Fruit fly (Drosophila melanogaster) whole organism, prepupa: Measurements from ENCODE around the gene nAChRalpha6.
A peak's percentile ranks its signal among the peaks of the same experiment; 100 is the strongest.

ENCODE experiments used
- Blimp-1 ChIP-seq: fragments of 200-800 bp; sonication (Bioruptor generic); optimal IDR thresholded peaks from 3 replicates; lab custom pipeline; 2017; ENCODE audit warnings: missing biosample characterization, missing genetic modification characterization, mild to moderate bottlenecking, moderate library complexity, missing genetic modification reagents
- CG10669 ChIP-seq: fragments of 200-800 bp; sonication (Bioruptor generic); optimal IDR thresholded peaks from 3 replicates; lab custom pipeline; 2018; ENCODE audit warnings: missing biosample characterization, mild to moderate bottlenecking, missing genetic modification characterization, moderate library complexity
- CG11762 ChIP-seq: fragments of 200-800 bp; sonication (Bioruptor generic); optimal IDR thresholded peaks from 3 replicates; lab custom pipeline; 2016; ENCODE audit warnings: missing biosample characterization, missing genetic modification characterization; ENCODE audit not compliant: insufficient read depth
- CG15336 ChIP-seq: fragments of 200-800 bp; sonication (Bioruptor generic); IDR thresholded peaks from 2 replicates; pipeline ENCODE4 v1.3.6; 2022; ENCODE audit warnings: missing biosample characterization, missing genetic modification characterization
- CG16779 ChIP-seq: fragments of 200-800 bp; sonication (Bioruptor generic); optimal IDR thresholded peaks from 3 replicates; lab custom pipeline; 2017; ENCODE audit warnings: missing biosample characterization, mild to moderate bottlenecking, missing genetic modification characterization
- CG32006 ChIP-seq: fragments of 200-800 bp; sonication (Bioruptor generic); optimal IDR thresholded peaks from 3 replicates; lab custom pipeline; 2017; ENCODE audit warnings: missing biosample characterization, mild to moderate bottlenecking, missing genetic modification characterization
- CG34406 ChIP-seq: fragments of 200-800 bp; sonication (Bioruptor generic); optimal IDR thresholded peaks from 3 replicates; lab custom pipeline; 2016; ENCODE audit warnings: missing biosample characterization, missing genetic modification characterization
- CG3919 ChIP-seq: fragments of 200-800 bp; sonication (Bioruptor generic); optimal IDR thresholded peaks from 3 replicates; lab custom pipeline; 2016; ENCODE audit warnings: missing biosample characterization, missing genetic modification characterization
- CG4318 ChIP-seq: fragments of 200-800 bp; sonication (Bioruptor generic); optimal IDR thresholded peaks from 3 replicates; lab custom pipeline; 2017; ENCODE audit warnings: missing biosample characterization, mild to moderate bottlenecking, missing genetic modification characterization
- CG6163 ChIP-seq: fragments of 200-800 bp; sonication (Bioruptor generic); IDR thresholded peaks from 3 replicates; pipeline ENCODE4 v1.3.6; 2022; ENCODE audit warnings: missing biosample characterization, missing genetic modification characterization
- CG6276 ChIP-seq: fragments of 200-800 bp; sonication (Bioruptor generic); optimal IDR thresholded peaks from 2 replicates; lab custom pipeline; 2017; ENCODE audit warnings: missing biosample characterization, mild to moderate bottlenecking, missing genetic modification characterization
- CG6792 ChIP-seq: fragments of 200-800 bp; sonication (Bioruptor generic); optimal IDR thresholded peaks from 3 replicates; lab custom pipeline; 2016; ENCODE audit warnings: missing biosample characterization, missing genetic modification characterization
- CG6808 ChIP-seq: fragments of 200-800 bp; sonication (Bioruptor generic); optimal IDR thresholded peaks from 3 replicates; lab custom pipeline; 2017; ENCODE audit warnings: missing biosample characterization, missing genetic modification characterization, mild to moderate bottlenecking, moderate library complexity, missing genetic modification reagents
- CG7368 ChIP-seq: fragments of 200-800 bp; sonication (Bioruptor generic); optimal IDR thresholded peaks from 3 replicates; lab custom pipeline; 2016; ENCODE audit warnings: missing biosample characterization, missing genetic modification characterization
- CG8319 ChIP-seq: fragments of 200-800 bp; sonication (Bioruptor generic); optimal IDR thresholded peaks from 3 replicates; lab custom pipeline; 2016; ENCODE audit warnings: missing biosample characterization, missing genetic modification characterization
- CG8632 ChIP-seq: fragments of 200-800 bp; sonication (Bioruptor generic); optimal IDR thresholded peaks from 3 replicates; lab custom pipeline; 2016; ENCODE audit warnings: missing biosample characterization, missing genetic modification characterization
- CG9139 ChIP-seq: fragments of 200-800 bp; sonication (Bioruptor generic); optimal IDR thresholded peaks from 3 replicates; lab custom pipeline; 2017; ENCODE audit warnings: missing biosample characterization, mild to moderate bottlenecking, missing genetic modification characterization
- Eip75B ChIP-seq: fragments of 200-800 bp; sonication (Bioruptor generic); optimal IDR thresholded peaks from 3 replicates; lab custom pipeline; 2016; ENCODE audit warnings: missing biosample characterization, missing genetic modification characterization
- Eip78C ChIP-seq: fragments of 200-800 bp; sonication (Bioruptor generic); peaks from one replicate; lab custom pipeline; 2016; ENCODE audit warnings: missing biosample characterization, missing genetic modification characterization
- Eip93F ChIP-seq: fragments of 200-800 bp; sonication (Bioruptor generic); optimal IDR thresholded peaks from 2 replicates; lab custom pipeline; 2016; ENCODE audit warnings: missing biosample characterization, mild to moderate bottlenecking, missing genetic modification characterization
- Ets21C ChIP-seq: fragments of 200-800 bp; sonication (Bioruptor generic); optimal IDR thresholded peaks from 3 replicates; lab custom pipeline; 2016; ENCODE audit warnings: missing biosample characterization, missing genetic modification characterization
- Ets96B ChIP-seq: fragments of 200-800 bp; optimal IDR thresholded peaks from 2 replicates; lab custom pipeline; 2019; ENCODE audit warnings: missing biosample characterization, mild to moderate bottlenecking, missing genetic modification characterization, moderate library complexity
- Hr38 ChIP-seq: sonication (Bioruptor generic); optimal IDR thresholded peaks from 2 replicates; lab custom pipeline; 2016; ENCODE audit warnings: missing biosample characterization, missing genetic modification characterization
- Hr4 ChIP-seq: fragments of 200-800 bp; sonication (Bioruptor generic); optimal IDR thresholded peaks from 3 replicates; lab custom pipeline; 2016; ENCODE audit warnings: missing biosample characterization, missing genetic modification characterization
- OdsH ChIP-seq: fragments of 200-800 bp; sonication (Bioruptor generic); optimal IDR thresholded peaks from 3 replicates; lab custom pipeline; 2016; ENCODE audit warnings: missing biosample characterization, missing genetic modification characterization
- Smox ChIP-seq: fragments of 200-800 bp; sonication (Bioruptor generic); optimal IDR thresholded peaks from 3 replicates; lab custom pipeline; 2016; ENCODE audit warnings: missing biosample characterization, missing genetic modification characterization
- Sox102F ChIP-seq: fragments of 200-800 bp; sonication (Bioruptor generic); optimal IDR thresholded peaks from 2 replicates; lab custom pipeline; 2016; ENCODE audit warnings: missing biosample characterization, mild to moderate bottlenecking, missing genetic modification characterization
- achi ChIP-seq: fragments of 200-800 bp; sonication (Bioruptor generic); optimal IDR thresholded peaks from 3 replicates; lab custom pipeline; 2016; ENCODE audit warnings: missing biosample characterization, missing genetic modification characterization
- acj6 ChIP-seq: fragments of 200-800 bp; sonication (Bioruptor generic); optimal IDR thresholded peaks from 3 replicates; lab custom pipeline; 2016; ENCODE audit warnings: missing biosample characterization, missing genetic modification characterization
- dsx ChIP-seq: fragments of 200-800 bp; optimal IDR thresholded peaks from 3 replicates; lab custom pipeline; 2019; ENCODE audit warnings: missing biosample characterization, mild to moderate bottlenecking, missing genetic modification characterization, moderate library complexity; ENCODE audit not compliant: poor library complexity, severe bottlenecking
- fd59A ChIP-seq: fragments of 200-800 bp; sonication (Bioruptor generic); optimal IDR thresholded peaks from 2 replicates; lab custom pipeline; 2017; ENCODE audit warnings: missing biosample characterization, mild to moderate bottlenecking, missing genetic modification characterization, missing genetic modification reagents
- fd85E ChIP-seq: fragments of 200-800 bp; sonication (Bioruptor generic); optimal IDR thresholded peaks from 3 replicates; lab custom pipeline; 2016; ENCODE audit warnings: missing biosample characterization, missing genetic modification characterization
- fkh ChIP-seq: fragments of 200-800 bp; sonication (Bioruptor generic); optimal IDR thresholded peaks from 3 replicates; lab custom pipeline; 2017; ENCODE audit warnings: missing biosample characterization, mild to moderate bottlenecking, missing genetic modification characterization, moderate library complexity
- lz ChIP-seq: fragments of 200-800 bp; sonication (Bioruptor generic); optimal IDR thresholded peaks from 3 replicates; lab custom pipeline; 2016; ENCODE audit warnings: missing biosample characterization, missing genetic modification characterization
- pdm3 ChIP-seq: fragments of 200-800 bp; sonication (Bioruptor generic); optimal IDR thresholded peaks from 3 replicates; lab custom pipeline; 2016; ENCODE audit warnings: missing biosample characterization, missing genetic modification characterization
- salr ChIP-seq, 2 experiments: fragments of 200-800 bp; sonication (Bioruptor generic); optimal IDR thresholded peaks; 3 replicates each; lab custom pipeline; 2016 to 2018; ENCODE audit warnings: missing biosample characterization in 2 of 2, missing genetic modification characterization in 2 of 2, mild to moderate bottlenecking in 1 of 2
- spab ChIP-seq: fragments of 200-800 bp; sonication (Bioruptor generic); optimal IDR thresholded peaks from 2 replicates; lab custom pipeline; 2017; ENCODE audit warnings: missing biosample characterization, mild to moderate bottlenecking, missing genetic modification characterization, missing genetic modification reagents
- ss ChIP-seq, 2 experiments: fragments of 200-800 bp; sonication (Bioruptor generic); optimal IDR thresholded peaks; 2 replicates in 1 of 2; 3 replicates in 1 of 2; lab custom pipeline; 2017 to 2018; ENCODE audit warnings: mild to moderate bottlenecking in 2 of 2, missing biosample characterization in 2 of 2, missing genetic modification characterization in 2 of 2, moderate library complexity in 1 of 2
- svp ChIP-seq: fragments of 200-800 bp; sonication (Bioruptor generic); peaks from one replicate; lab custom pipeline; 2016; ENCODE audit warnings: missing biosample characterization, missing genetic modification characterization
- topi ChIP-seq: fragments of 200-800 bp; sonication (Bioruptor generic); optimal IDR thresholded peaks from 3 replicates; lab custom pipeline; 2016; ENCODE audit warnings: missing biosample characterization, missing genetic modification characterization

Gene nAChRalpha6

DNA sequence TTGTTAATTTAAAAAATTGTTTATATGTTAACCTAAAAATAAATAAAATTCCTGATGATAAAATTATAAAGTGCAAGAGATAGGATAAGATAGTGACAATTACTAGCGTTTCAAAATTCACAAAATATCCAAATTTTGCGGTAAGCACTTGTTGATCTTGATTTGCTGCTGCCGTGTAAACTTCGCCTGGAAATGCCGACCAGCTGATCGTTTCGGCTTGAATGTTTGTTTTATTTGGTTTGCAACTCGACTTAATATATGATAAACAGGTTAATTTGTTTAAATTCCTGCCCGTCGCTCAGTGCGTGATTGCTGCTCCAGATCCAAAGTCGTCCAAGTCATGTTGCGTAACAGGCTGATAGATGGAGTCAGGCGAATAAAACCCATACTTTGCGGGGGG lies 35.4 kb upstream of the nAChRalpha6 start, which contains the start of gene CG4592 (continued):
- TF ChIP-seq Blimp-1 (GFP tag; lab: Kevin White, UChicago) (peak; percentile 36), CG6808 (peak; percentile 62), CG6792 (GFP tag; lab: Kevin White, UChicago) (peak; percentile 69), Hr38 (GFP tag; lab: Kevin White, UChicago) (no peak), CG8632 (GFP tag; lab: Kevin White, UChicago) (peak; percentile 70), CG8319 (GFP tag; lab: Kevin White, UChicago) (peak; percentile 5), salr (GFP tag; optimal IDR thresholded peaks at IDR 0.05; lab: Kevin White, UChicago) (peak in 1 of 2 experiments; percentile 68), CG6276 (GFP tag; lab: Kevin White, UChicago) (peak; percentile 60)
- TF ChIP-seq, all 60 proteins: peak for 49

DNA sequence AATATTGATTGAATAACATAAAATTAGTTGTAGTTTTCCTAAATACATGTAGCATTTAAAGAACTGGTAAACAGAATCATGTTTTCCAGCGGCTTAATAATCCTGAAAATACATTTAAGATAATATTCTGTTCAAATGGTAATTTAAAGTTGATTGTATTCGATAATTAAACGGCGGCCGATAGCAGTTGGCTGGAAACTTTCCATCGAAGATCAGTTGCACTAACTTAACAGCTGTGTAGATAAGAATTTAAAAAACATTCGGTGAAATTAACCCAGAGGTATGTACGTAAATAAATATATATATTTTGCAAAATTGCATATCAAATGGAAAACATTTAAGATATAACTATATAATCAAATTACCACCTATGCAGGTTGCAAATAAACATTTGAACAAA lies 33.9 kb upstream of the nAChRalpha6 start, which contains the start of gene CG4594:
CG4594 (plus strand) TSS at position 212 of the 400 bp plus-strand sequence.
- TF ChIP-seq ss (GFP tag; optimal IDR thresholded peaks at IDR 0.05; lab: Kevin White, UChicago) (no peak), svp (GFP tag; lab: Kevin White, UChicago) (peak; percentile 46), CG3919 (GFP tag; lab: Kevin White, UChicago) (no peak), CG32006 (GFP tag; lab: Kevin White, UChicago) (no peak)

DNA sequence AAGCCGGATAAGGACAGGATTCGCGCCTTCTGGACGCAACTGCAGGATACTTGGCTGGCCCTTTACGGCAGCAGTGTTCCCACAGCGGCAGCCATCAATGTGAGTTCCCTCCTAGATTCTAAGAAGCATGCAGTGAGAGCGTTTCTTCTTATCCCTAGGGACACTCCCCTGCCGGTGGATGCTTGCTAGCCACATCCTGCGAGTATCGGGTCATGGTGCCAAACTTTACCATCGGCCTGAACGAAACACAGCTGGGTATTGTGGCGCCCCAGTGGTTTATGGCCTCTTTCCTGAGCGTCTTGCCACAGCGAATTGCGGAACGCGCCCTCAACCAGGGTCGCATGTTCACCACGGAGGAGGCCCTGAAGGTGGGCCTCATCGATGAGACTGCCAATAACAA lies 33.2 kb upstream of the nAChRalpha6 start:
- no peak for TF ChIP-seq CG34406 (GFP tag; lab: Kevin White, UChicago)
- no peak for TF ChIP-seq Eip93F (GFP tag; lab: Kevin White, UChicago)
- TF ChIP-seq fd59A (GFP tag; lab: Kevin White, UChicago): no peak
- TF ChIP-seq fd85E (GFP tag; lab: Kevin White, UChicago): no peak
- TF ChIP-seq Eip78C (GFP tag; lab: Kevin White, UChicago): no peak
- TF ChIP-seq Ets21C (GFP tag; lab: Kevin White, UChicago): no peak
- no peak for TF ChIP-seq fkh (GFP tag; lab: Kevin White, UChicago)
- TF ChIP-seq Sox102F (GFP tag; lab: Kevin White, UChicago): no peak
- TF ChIP-seq Hr4 (GFP tag; lab: Kevin White, UChicago): no peak
- no peak for TF ChIP-seq CG8319 (GFP tag; lab: Kevin White, UChicago)
- TF ChIP-seq CG10669 (GFP tag; lab: Kevin White, UChicago): no peak
- TF ChIP-seq pdm3 (GFP tag; lab: Kevin White, UChicago): no peak
- TF ChIP-seq ss (GFP tag; optimal IDR thresholded peaks at IDR 0.05; lab: Kevin White, UChicago): no peak
- TF ChIP-seq CG6276 (GFP tag; lab: Kevin White, UChicago): no peak
- no peak for TF ChIP-seq CG6163 (GFP tag; lab: Robert Waterston, UW)
- TF ChIP-seq lz (GFP tag; lab: Kevin White, UChicago): no peak

DNA sequence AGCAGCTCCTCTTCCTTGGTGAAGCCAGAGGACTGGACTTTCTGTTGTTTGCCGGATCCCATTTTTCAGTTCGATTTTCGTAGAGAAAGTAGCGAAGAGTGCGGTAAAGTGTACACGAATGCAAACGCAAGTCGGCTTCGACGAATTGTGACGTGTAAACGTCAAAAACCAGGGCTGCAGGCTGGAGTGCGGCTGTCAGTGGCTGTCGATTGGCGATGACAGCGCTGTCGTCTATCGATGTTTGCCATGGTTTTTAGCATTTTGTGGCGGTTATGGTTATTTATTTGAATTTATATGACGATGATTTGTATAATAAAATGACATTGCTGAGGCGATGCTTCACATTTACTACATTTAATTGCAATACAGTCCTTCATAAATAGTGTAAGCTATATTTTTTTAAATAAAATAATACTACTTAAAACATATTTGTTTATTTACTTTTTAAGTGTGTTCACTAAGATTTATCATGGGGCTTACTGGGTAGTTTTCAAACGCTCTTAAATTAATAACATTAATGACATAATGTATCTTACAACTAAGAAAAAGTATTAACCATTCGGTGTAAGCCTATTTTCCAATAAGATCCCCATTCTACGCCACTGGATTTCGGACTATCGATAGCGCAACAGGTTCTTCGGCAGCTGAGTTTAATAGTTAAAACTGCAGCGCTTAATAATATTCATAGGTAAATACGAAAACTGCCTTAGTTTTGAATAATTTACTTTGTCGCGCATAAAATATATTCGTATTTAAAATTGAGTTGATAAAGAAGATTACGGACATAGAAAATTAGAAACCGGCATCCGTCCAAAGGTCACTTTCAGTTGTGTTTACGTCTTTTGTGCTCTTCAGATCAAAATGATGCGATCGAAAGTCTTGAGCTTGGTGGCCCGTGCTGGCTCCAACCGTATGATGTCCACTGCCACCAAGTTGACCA lies 32.2 kb upstream of the nAChRalpha6 start, which contains the start of the genes CG5885 and CG4598:
CG5885 (minus strand) TSS at position 311 of the 940 bp plus-strand sequence.
CG4598 (plus strand) TSS at position 599 of the 940 bp plus-strand sequence.
- TF ChIP-seq Smox (peak; percentile 76), CG11762 (GFP tag; lab: Kevin White, UChicago) (peak; percentile 47), CG8632 (GFP tag; lab: Kevin White, UChicago) (peak; percentile 62), Sox102F (GFP tag; lab: Kevin White, UChicago) (peak; percentile 71), Ets96B (peak; percentile 58), CG7368 (GFP tag; lab: Kevin White, UChicago) (peak; percentile 50), Hr4 (GFP tag; lab: Kevin White, UChicago) (peak; percentile 89), CG10669 (GFP tag; lab: Kevin White, UChicago) (peak; percentile 53), svp (GFP tag; lab: Kevin White, UChicago) (peak; percentile 76), achi (peak; percentile 100), lz (GFP tag; lab: Kevin White, UChicago) (peak; percentile 77), topi (GFP tag; lab: Kevin White, UChicago) (peak; percentile 46), fd85E (GFP tag; lab: Kevin White, UChicago) (no peak), spab (peak; percentile 64), OdsH (GFP tag; lab: Kevin White, UChicago) (peak; percentile 79), salr (GFP tag; optimal IDR thresholded peaks at IDR 0.05; lab: Kevin White, UChicago) (peak in 1 of 2 experiments; percentile 79), CG16779 (tag; lab: Kevin White, UChicago) (peak; percentile 80), ss (GFP tag; optimal IDR thresholded peaks at IDR 0.05; lab: Kevin White, UChicago) (peak; percentile 83 to 86), CG6792 (GFP tag; lab: Kevin White, UChicago) (peak; percentile 73), Ets21C (GFP tag; lab: Kevin White, UChicago) (peak; percentile 57), CG9139 (peak; percentile 85), acj6 (GFP tag; lab: Kevin White, UChicago) (peak; percentile 76), CG15336 (no peak; the same call in none of the 2 replicates), Eip75B (GFP tag; lab: Kevin White, UChicago) (peak; percentile 75), CG4318 (peak; percentile 8), fkh (GFP tag; lab: Kevin White, UChicago) (peak; percentile 45), dsx (GFP tag; lab: Kevin White, UChicago) (peak; percentile 35)
